Worm (Caenorhabditis elegans): Measurements from ENCODE around the gene sdz-36.

- no peak for TF ChIP-seq lin-38 (GFP tag; IDR thresholded peaks at IDR 0.05)
- no peak for TF ChIP-seq skn-1 (tag; optimal IDR thresholded peaks at IDR 0.05)
- peak in 1 of 2 experiments; percentile 87 for TF ChIP-seq unc-62 (GFP tag; optimal IDR thresholded peaks at IDR 0.05 in 1 of 2)
- TF ChIP-seq unc-62 (tag; optimal IDR thresholded peaks at IDR 0.05): no peak
- TF ChIP-seq fkh-10 (GFP tag; optimal IDR thresholded peaks at IDR 0.05): no peak
- TF ChIP-seq zip-2 (tag; optimal IDR thresholded peaks at IDR 0.05): no peak
- TF ChIP-seq hlh-11 (tag; optimal IDR thresholded peaks at IDR 0.05): peak; percentile 81
- TF ChIP-seq unc-39 (tag; optimal IDR thresholded peaks at IDR 0.05): no peak
Measured at ce11 chrIV:9669969-9670368, 20.8 kb upstream of the sdz-36 start.

Data from whole organism, L4 larva.